Worm (Caenorhabditis elegans) whole organism, early embryonic: ENCODE data around the gene C46E10.3.

Source experiments
- B0310.2 ChIP-seq: sonication (generic microtip); optimal IDR thresholded peaks from 2 replicates; lab custom pipeline; 2016; ENCODE audit warnings: mild to moderate bottlenecking, missing genetic modification characterization, missing compliant biosample characterization
- ama-1 ChIP-seq: fragments of 150-350 bp; optimal IDR thresholded peaks from 2 replicates; lab custom pipeline; 2014
- ceh-36 ChIP-seq: sonication (generic microtip); optimal IDR thresholded peaks from 2 replicates; lab custom pipeline; 2016; ENCODE audit warnings: missing genetic modification characterization, inconsistent platforms, missing compliant biosample characterization
- ets-7 ChIP-seq: sonication (generic microtip); optimal IDR thresholded peaks from 2 replicates; lab custom pipeline; 2016; ENCODE audit warnings: missing genotype, missing genetic modification characterization, missing compliant biosample characterization
- flt-1 ChIP-seq: fragments of 200-800 bp; sonication (Bioruptor generic); IDR thresholded peaks from 2 replicates; pipeline ENCODE4 v1.3.6; 2022; ENCODE audit warnings: missing genetic modification characterization, missing compliant biosample characterization
- hmbx-1 ChIP-seq: sonication (generic microtip); optimal IDR thresholded peaks from 2 replicates; lab custom pipeline; 2016; ENCODE audit warnings: mild to moderate bottlenecking, missing genetic modification characterization, missing compliant biosample characterization
- hmg-4 ChIP-seq: fragments of 200-800 bp; sonication (Bioruptor generic); optimal IDR thresholded peaks from 2 replicates; lab custom pipeline; 2018; ENCODE audit warnings: mild to moderate bottlenecking, missing genetic modification characterization, missing compliant biosample characterization
- hnd-1 ChIP-seq: sonication (generic microtip); optimal IDR thresholded peaks from 2 replicates; lab custom pipeline; 2016; ENCODE audit warnings: missing genetic modification characterization, missing compliant biosample characterization
- pes-1 ChIP-seq: fragments of 200-800 bp; sonication (Bioruptor generic); IDR thresholded peaks from 2 replicates; pipeline ENCODE4 v1.3.6; 2022; ENCODE audit warnings: missing genetic modification reagents, missing genetic modification characterization, missing compliant biosample characterization
- scrt-1 ChIP-seq: fragments of 200-800 bp; sonication (Bioruptor generic); IDR thresholded peaks from 2 replicates; pipeline ENCODE4 v1.3.6; 2022; ENCODE audit warnings: missing genetic modification characterization, missing compliant biosample characterization
- sea-1 ChIP-seq: fragments of 200-800 bp; sonication (Bioruptor generic); conservative IDR thresholded peaks from 2 replicates; pipeline ENCODE4 v1.3.6; 2022; ENCODE audit warnings: missing genetic modification characterization, missing compliant biosample characterization
- tbx-11 ChIP-seq: fragments of 200-800 bp; sonication (Bioruptor generic); IDR thresholded peaks from 2 replicates; pipeline ENCODE4 v1.3.6; 2022; ENCODE audit warnings: missing genetic modification characterization, missing compliant biosample characterization
- tra-4 ChIP-seq: sonication (generic microtip); optimal IDR thresholded peaks from 2 replicates; lab custom pipeline; 2017; ENCODE audit warnings: missing genetic modification characterization, missing compliant biosample characterization

DNA sequence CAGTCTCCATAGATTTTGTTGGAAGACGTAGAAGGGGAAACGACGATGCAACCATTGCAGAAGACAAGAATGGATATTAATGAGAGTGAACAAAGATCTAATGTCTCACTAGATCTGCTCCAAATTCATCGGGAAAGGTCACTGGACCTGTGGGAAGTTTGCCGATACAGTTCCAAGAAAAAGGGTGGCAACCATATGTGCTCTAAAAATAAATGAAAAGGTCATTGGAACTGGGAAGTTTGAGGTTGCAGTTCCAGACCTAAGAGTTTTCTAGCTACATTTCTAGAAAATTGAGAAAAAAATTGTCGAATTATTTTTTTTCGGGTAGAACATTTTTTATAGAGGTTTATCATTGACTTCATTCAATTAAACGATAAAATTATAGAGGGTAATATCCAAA, 26.3 kb downstream of the C46E10.3 start, which contains the start of gene fbxb-92:
- no peak for TF ChIP-seq ceh-36 (tag; lab: Kevin White, UChicago)
- no peak for TF ChIP-seq ama-1 (lab: Kevin White, UChicago)
- no peak for TF ChIP-seq sea-1
- TF ChIP-seq hmbx-1 (tag; lab: Kevin White, UChicago), result no peak
- no peak for TF ChIP-seq ets-7
- no peak for TF ChIP-seq hmg-4 (GFP tag; lab: Kevin White, UChicago)
- no peak for TF ChIP-seq tbx-11 (GFP tag; lab: Robert Waterston, UW)
- TF ChIP-seq flt-1 (GFP tag; lab: Robert Waterston, UW), result no peak
- no peak for TF ChIP-seq hnd-1
- no peak for TF ChIP-seq pes-1
- TF ChIP-seq B0310.2 (tag; lab: Kevin White, UChicago), result no peak
- no peak for TF ChIP-seq tra-4 (tag; lab: Kevin White, UChicago)
- TF ChIP-seq scrt-1, result no peak
